Worm (Caenorhabditis elegans) whole organism, L1 larva: Measurements from ENCODE around the gene anp-1.

Experiments used
- fos-1 ChIP-seq: fragments of 150-350 bp; optimal IDR thresholded peaks from 2 replicates; lab custom pipeline; 2014; ENCODE audit warnings: missing biosample characterization, missing genetic modification characterization
- jun-1 ChIP-seq: fragments of 150-350 bp; optimal IDR thresholded peaks from 2 replicates; lab custom pipeline; 2014; ENCODE audit warnings: missing biosample characterization, missing genetic modification reagents, missing genetic modification characterization
- lin-35 ChIP-seq, 2 experiments: fragments of 150-350 bp; optimal IDR thresholded peaks; 2 replicates each; lab custom pipeline; 2014; ENCODE audit warnings: missing biosample characterization in 2 of 2, missing genetic modification characterization in 2 of 2, missing genetic modification reagents in 2 of 2
- lir-3 ChIP-seq: sonication (generic microtip); optimal IDR thresholded peaks from 2 replicates; lab custom pipeline; 2016; ENCODE audit warnings: mild to moderate bottlenecking, missing genetic modification characterization, moderate library complexity, missing compliant biosample characterization; ENCODE audit not compliant: poor library complexity
- lsy-2 ChIP-seq, 2 experiments: fragments of 150-350 bp; optimal IDR thresholded peaks; 2 replicates each; lab custom pipeline; 2014; ENCODE audit warnings: missing biosample characterization in 2 of 2, missing genetic modification characterization in 2 of 2
- sup-37 ChIP-seq: fragments of 200-800 bp; sonication (Bioruptor generic); optimal IDR thresholded peaks from 2 replicates; lab custom pipeline; 2018; ENCODE audit warnings: mild to moderate bottlenecking, missing genetic modification characterization, missing compliant biosample characterization
- tbx-2 ChIP-seq: sonication (generic microtip); optimal IDR thresholded peaks from 2 replicates; lab custom pipeline; 2016; ENCODE audit warnings: missing genetic modification characterization, missing compliant biosample characterization

DNA sequence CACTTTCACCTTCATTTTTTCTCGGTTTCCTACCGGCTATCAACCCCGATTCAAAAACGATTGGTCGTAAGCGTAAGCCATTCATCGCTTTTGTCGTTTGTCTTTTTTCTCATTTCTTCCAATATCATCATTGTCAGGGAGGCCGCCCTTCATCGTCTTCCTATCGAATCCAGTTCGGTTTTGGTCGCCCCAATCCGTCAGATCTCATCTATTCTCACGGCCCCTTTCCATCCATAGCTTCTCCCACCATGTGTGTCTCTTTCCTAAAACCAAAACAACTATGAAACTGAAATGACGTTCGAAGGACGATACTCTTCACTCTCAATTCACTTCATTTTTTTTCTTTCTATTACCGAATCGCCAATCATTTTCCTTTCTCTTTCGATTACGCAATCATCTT is 16.6 kb downstream of the anp-1 start:
- TF ChIP-seq lir-3 (tag; lab: Kevin White, UChicago): no peak
- TF ChIP-seq tbx-2 (tag; lab: Kevin White, UChicago): no peak
- no peak for TF ChIP-seq fos-1
- no peak for TF ChIP-seq jun-1
- TF ChIP-seq lsy-2 (tag; optimal IDR thresholded peaks at IDR 0.05; lab: Kevin White, UChicago): no peak
- TF ChIP-seq sup-37 (GFP tag; lab: Kevin White, UChicago): no peak
- TF ChIP-seq lin-35 (GFP tag; optimal IDR thresholded peaks at IDR 0.05; lab: Kevin White, UChicago): no peak
